Worm (Caenorhabditis elegans) whole organism, L1 larva: ENCODE data around the gene bmy-1.

ENCODE experiments used
- C04F5.9 ChIP-seq: sonication (generic microtip); optimal IDR thresholded peaks from 2 replicates; lab custom pipeline; 2016; ENCODE audit warnings: missing genetic modification characterization, missing compliant biosample characterization
- C16A3.4 ChIP-seq: fragments of 150-350 bp; optimal IDR thresholded peaks from 2 replicates; lab custom pipeline; 2014; ENCODE audit warnings: missing biosample characterization, missing genetic modification characterization
- C34B4.2 ChIP-seq: sonication (generic microtip); optimal IDR thresholded peaks from 2 replicates; lab custom pipeline; 2017; ENCODE audit warnings: mild to moderate bottlenecking, missing genetic modification characterization, missing compliant biosample characterization
- Y116A8C.19 ChIP-seq: sonication (generic microtip); optimal IDR thresholded peaks from 2 replicates; lab custom pipeline; 2016; ENCODE audit warnings: missing compliant biosample characterization, missing genetic modification characterization, borderline replicate concordance
- alr-1 ChIP-seq: fragments of 200-800 bp; sonication (Bioruptor generic); optimal IDR thresholded peaks from 2 replicates; lab custom pipeline; 2018; ENCODE audit warnings: borderline replicate concordance, mild to moderate bottlenecking, missing genetic modification characterization, missing compliant biosample characterization
- ceh-63 ChIP-seq: fragments of 200-800 bp; sonication (Bioruptor generic); optimal IDR thresholded peaks from 2 replicates; lab custom pipeline; 2018; ENCODE audit warnings: mild to moderate bottlenecking, missing genetic modification characterization, missing compliant biosample characterization
- ceh-82 ChIP-seq, 3 experiments: fragments of 150-350 bp in 1 of 3; sonication (generic microtip) in 2 of 3; optimal IDR thresholded peaks; 2 replicates each; lab custom pipeline; 2014 to 2017; ENCODE audit warnings: missing biosample characterization in 3 of 3, missing genetic modification characterization in 3 of 3
- ces-1 ChIP-seq: fragments of 150-350 bp; optimal IDR thresholded peaks from 2 replicates; lab custom pipeline; 2014; ENCODE audit warnings: missing biosample characterization, missing genetic modification reagents, missing genetic modification characterization
- efl-1 ChIP-seq, 4 experiments: fragments of 150-350 bp; optimal IDR thresholded peaks in 3 of 4; peaks in 1 of 4; 1 replicate in 1 of 4; 2 replicates in 3 of 4; lab custom pipeline; 2014; ENCODE audit warnings: missing biosample characterization in 2 of 4, missing genetic modification characterization in 2 of 4, missing genetic modification reagents in 2 of 4
- efl-3 ChIP-seq: fragments of 200-800 bp; sonication (Bioruptor generic); optimal IDR thresholded peaks from 2 replicates; lab custom pipeline; 2018; ENCODE audit warnings: mild to moderate bottlenecking, missing genetic modification characterization, missing compliant biosample characterization
- egl-13 ChIP-seq: sonication (generic microtip); optimal IDR thresholded peaks from 2 replicates; lab custom pipeline; 2016; ENCODE audit warnings: missing genotype, missing genetic modification reagents, missing genetic modification characterization, missing compliant biosample characterization
- egl-27 ChIP-seq, 2 experiments: fragments of 150-350 bp in 1 of 2; sonication (generic microtip); optimal IDR thresholded peaks; 3 replicates each; lab custom pipeline; 2017 to 2018; ENCODE audit warnings: missing biosample characterization in 2 of 2, missing genetic modification characterization in 2 of 2, missing genetic modification reagents in 2 of 2
- elt-2 ChIP-seq: sonication (generic microtip); optimal IDR thresholded peaks from 2 replicates; lab custom pipeline; 2016; ENCODE audit warnings: missing genetic modification characterization, mild to moderate bottlenecking, inconsistent platforms, missing compliant biosample characterization, missing genetic modification reagents
- elt-3 ChIP-seq, 6 experiments: fragments of 150-350 bp in 1 of 6; sonication (generic microtip); optimal IDR thresholded peaks; 2 replicates each; lab custom pipeline; 2017 to 2018; ENCODE audit warnings: missing biosample characterization in 6 of 6, missing genetic modification characterization in 6 of 6, inconsistent platforms in 1 of 6
- ets-5 ChIP-seq: fragments of 200-800 bp; sonication (Bioruptor generic); IDR thresholded peaks from 2 replicates; pipeline ENCODE4 v1.3.6; 2022; ENCODE audit warnings: missing genetic modification characterization, missing compliant biosample characterization
- fos-1 ChIP-seq: fragments of 150-350 bp; optimal IDR thresholded peaks from 2 replicates; lab custom pipeline; 2014; ENCODE audit warnings: missing biosample characterization, missing genetic modification characterization
- grh-1 ChIP-seq: fragments of 200-800 bp; sonication (Bioruptor generic); IDR thresholded peaks from 2 replicates; pipeline ENCODE4 v1.3.6; 2022; ENCODE audit warnings: missing genetic modification reagents, missing genetic modification characterization, missing compliant biosample characterization
- irx-1 ChIP-seq: sonication (generic microtip); optimal IDR thresholded peaks from 2 replicates; lab custom pipeline; 2016; ENCODE audit warnings: missing genetic modification characterization, missing compliant biosample characterization
- jun-1 ChIP-seq: fragments of 150-350 bp; optimal IDR thresholded peaks from 2 replicates; lab custom pipeline; 2014; ENCODE audit warnings: missing biosample characterization, missing genetic modification reagents, missing genetic modification characterization
- lin-14 ChIP-seq: fragments of 200-800 bp; sonication (Bioruptor generic); optimal IDR thresholded peaks from 2 replicates; lab custom pipeline; 2018; ENCODE audit warnings: mild to moderate bottlenecking, missing genetic modification characterization, moderate library complexity, missing compliant biosample characterization
- lin-39 ChIP-seq: fragments of 150-350 bp; optimal IDR thresholded peaks from 2 replicates; lab custom pipeline; 2014; ENCODE audit warnings: missing biosample characterization, missing genetic modification reagents, missing genetic modification characterization
- lir-3 ChIP-seq: sonication (generic microtip); optimal IDR thresholded peaks from 2 replicates; lab custom pipeline; 2016; ENCODE audit warnings: mild to moderate bottlenecking, missing genetic modification characterization, moderate library complexity, missing compliant biosample characterization; ENCODE audit not compliant: poor library complexity
- lsy-2 ChIP-seq, 2 experiments: fragments of 150-350 bp; optimal IDR thresholded peaks; 2 replicates each; lab custom pipeline; 2014; ENCODE audit warnings: missing biosample characterization in 2 of 2, missing genetic modification characterization in 2 of 2
- mef-2 ChIP-seq: fragments of 150-350 bp; optimal IDR thresholded peaks from 2 replicates; lab custom pipeline; 2014; ENCODE audit warnings: missing biosample characterization, missing genetic modification characterization
- nhr-11 ChIP-seq: fragments of 150-350 bp; optimal IDR thresholded peaks from 2 replicates; lab custom pipeline; 2014; ENCODE audit warnings: missing biosample characterization, missing genetic modification characterization
- nhr-19 ChIP-seq: fragments of 200-800 bp; sonication (Bioruptor generic); conservative IDR thresholded peaks from 2 replicates; pipeline ENCODE4 v1.3.6; 2022; ENCODE audit warnings: missing genetic modification characterization, missing compliant biosample characterization
- nhr-20 ChIP-seq: sonication (generic microtip); optimal IDR thresholded peaks from 2 replicates; lab custom pipeline; 2016; ENCODE audit warnings: mild to moderate bottlenecking, missing genetic modification characterization, missing compliant biosample characterization
- nhr-237 ChIP-seq: fragments of 150-350 bp; optimal IDR thresholded peaks from 2 replicates; lab custom pipeline; 2014; ENCODE audit warnings: missing biosample characterization, missing genetic modification characterization
- nhr-71 ChIP-seq: sonication (generic microtip); optimal IDR thresholded peaks from 2 replicates; lab custom pipeline; 2016; ENCODE audit warnings: mild to moderate bottlenecking, missing genetic modification characterization, moderate library complexity, missing compliant biosample characterization
- nhr-77 ChIP-seq: fragments of 150-350 bp; optimal IDR thresholded peaks from 2 replicates; lab custom pipeline; 2014; ENCODE audit warnings: missing biosample characterization, missing genetic modification characterization
- nhr-84 ChIP-seq: sonication (generic microtip); optimal IDR thresholded peaks from 2 replicates; lab custom pipeline; 2017; ENCODE audit warnings: missing biosample characterization, missing genetic modification characterization
- nhr-85 ChIP-seq: sonication (generic microtip); peaks from one replicate; lab custom pipeline; 2016; ENCODE audit warnings: missing genetic modification characterization, inconsistent platforms, missing compliant biosample characterization
- pax-3 ChIP-seq: fragments of 200-800 bp; sonication (Bioruptor generic); optimal IDR thresholded peaks from 2 replicates; lab custom pipeline; 2018; ENCODE audit warnings: mild to moderate bottlenecking, missing genetic modification characterization, moderate library complexity, missing compliant biosample characterization
- snu-23 ChIP-seq: sonication (generic microtip); optimal IDR thresholded peaks from 2 replicates; lab custom pipeline; 2016; ENCODE audit warnings: missing genetic modification characterization, missing compliant biosample characterization
- sptf-1 ChIP-seq: fragments of 150-350 bp; optimal IDR thresholded peaks from 2 replicates; lab custom pipeline; 2014; ENCODE audit warnings: missing biosample characterization, missing genetic modification characterization
- sup-37 ChIP-seq: fragments of 200-800 bp; sonication (Bioruptor generic); optimal IDR thresholded peaks from 2 replicates; lab custom pipeline; 2018; ENCODE audit warnings: mild to moderate bottlenecking, missing genetic modification characterization, missing compliant biosample characterization
- unc-30 ChIP-seq: sonication (generic microtip); optimal IDR thresholded peaks from 2 replicates; lab custom pipeline; 2017; ENCODE audit warnings: missing biosample characterization, missing genetic modification characterization
- unc-62 ChIP-seq: fragments of 150-350 bp; optimal IDR thresholded peaks from 2 replicates; lab custom pipeline; 2014; ENCODE audit warnings: missing biosample characterization, missing genetic modification reagents, missing genetic modification characterization
- unc-86 ChIP-seq: sonication (generic microtip); optimal IDR thresholded peaks from 2 replicates; lab custom pipeline; 2016; ENCODE audit warnings: missing genetic modification characterization, missing compliant biosample characterization
- vab-15 ChIP-seq: sonication (generic microtip); optimal IDR thresholded peaks from 2 replicates; lab custom pipeline; 2017; ENCODE audit warnings: missing genotype, mild to moderate bottlenecking, missing genetic modification characterization, missing compliant biosample characterization
- xbp-1 ChIP-seq: sonication (generic microtip); optimal IDR thresholded peaks from 2 replicates; lab custom pipeline; 2016; ENCODE audit warnings: missing genetic modification characterization, missing compliant biosample characterization
- zip-4 ChIP-seq: fragments of 200-800 bp; sonication (Bioruptor generic); optimal IDR thresholded peaks from 2 replicates; lab custom pipeline; 2018; ENCODE audit warnings: mild to moderate bottlenecking, missing genetic modification characterization, moderate library complexity, missing compliant biosample characterization
- ztf-4 ChIP-seq: fragments of 150-350 bp; optimal IDR thresholded peaks from 2 replicates; lab custom pipeline; 2014; ENCODE audit warnings: missing biosample characterization, missing genetic modification characterization

bmy-1 gene

ce11 chrII:5358137-5358745 is at the start of gene bmy-1, which contains the start of gene F09E5.11 (continued):
- peak; percentile 29 for TF ChIP-seq Y116A8C.19 (tag; lab: Kevin White, UChicago)
- TF ChIP-seq nhr-77 (tag; lab: Kevin White, UChicago), result peak; percentile 70
- TF ChIP-seq xbp-1, result peak; percentile 85
- no peak for TF ChIP-seq unc-30
- TF ChIP-seq irx-1 (tag; lab: Kevin White, UChicago), result peak; percentile 84
- peak; percentile 16 for TF ChIP-seq nhr-11 (tag; lab: Kevin White, UChicago)
- TF ChIP-seq efl-3 (GFP tag; lab: Kevin White, UChicago), result no peak
- peak; percentile 84 for TF ChIP-seq snu-23 (GFP tag; lab: Kevin White, UChicago)
- peak; percentile 86 for TF ChIP-seq nhr-20 (tag; lab: Kevin White, UChicago)
- no peak for TF ChIP-seq ces-1 (GFP tag; lab: Kevin White, UChicago)
- no peak for TF ChIP-seq ets-5 (GFP tag; lab: Robert Waterston, UW)
- TF ChIP-seq ztf-4 (tag; lab: Kevin White, UChicago), result no peak
- no peak for TF ChIP-seq mef-2
- TF ChIP-seq sup-37 (GFP tag; lab: Kevin White, UChicago), result peak; percentile 44
- TF ChIP-seq nhr-19 (GFP tag; lab: Robert Waterston, UW), result peak; percentile 85
- no peak for TF ChIP-seq nhr-237 (tag; lab: Kevin White, UChicago)
- TF ChIP-seq unc-86, result peak; percentile 85
- peak; percentile 80 to 81 for TF ChIP-seq lsy-2 (tag; optimal IDR thresholded peaks at IDR 0.05; lab: Kevin White, UChicago)
- TF ChIP-seq egl-13, result peak; percentile 87
- peak; percentile 45 for TF ChIP-seq fos-1 (tag; lab: Kevin White, UChicago)
- TF ChIP-seq egl-27 (tag; optimal IDR thresholded peaks at IDR 0.05; lab: Kevin White, UChicago), result no peak
- TF ChIP-seq elt-3 (tag; optimal IDR thresholded peaks at IDR 0.05; lab: Kevin White, UChicago), result peak in 2 of 6 experiments; percentile 16 to 29
- TF ChIP-seq vab-15, result peak; percentile 18
- TF ChIP-seq lir-3 (tag; lab: Kevin White, UChicago), result peak; percentile 95
- no peak for TF ChIP-seq ceh-63 (GFP tag; lab: Kevin White, UChicago)
- TF ChIP-seq elt-2 (tag; lab: Kevin White, UChicago), result peak; percentile 79
- TF ChIP-seq unc-62 (GFP tag; lab: Kevin White, UChicago), result no peak
- TF ChIP-seq zip-4 (GFP tag; lab: Kevin White, UChicago), result peak; percentile 46
- peak; percentile 91 for TF ChIP-seq nhr-85 (tag; lab: Kevin White, UChicago)
- peak; percentile 81 to 84 (median 82) for TF ChIP-seq ceh-82 (tag; optimal IDR thresholded peaks at IDR 0.05; lab: Kevin White, UChicago)
- TF ChIP-seq grh-1 (GFP tag; lab: Robert Waterston, UW), result peak; percentile 66
- no peak for TF ChIP-seq sptf-1 (tag; lab: Kevin White, UChicago)
- TF ChIP-seq C04F5.9 (tag; lab: Kevin White, UChicago), result peak; percentile 60
- TF ChIP-seq, all 84 proteins: peak for 57

DNA sequence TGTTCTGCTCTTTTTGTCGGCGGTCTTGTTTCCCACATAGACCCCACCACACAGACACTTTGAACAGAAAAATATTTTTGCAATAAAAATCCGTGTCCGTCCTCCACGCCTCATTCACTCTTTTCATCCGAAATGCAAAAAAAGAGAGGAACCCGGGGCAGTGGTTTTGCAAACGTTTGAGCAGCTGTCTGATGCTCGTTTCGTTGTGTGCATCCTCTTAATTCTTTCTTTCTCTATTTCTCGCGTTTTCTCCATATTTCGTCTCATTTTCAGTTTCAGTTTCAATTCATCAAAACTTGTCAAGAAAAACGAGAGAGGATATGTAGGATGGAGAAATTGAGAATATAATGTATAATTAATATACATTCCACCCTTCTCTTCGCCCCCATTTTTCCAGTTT is 49.5 kb upstream of the bmy-1 start:
- peak; percentile 17 for TF ChIP-seq nhr-71 (tag; lab: Kevin White, UChicago)
- TF ChIP-seq efl-1 (optimal IDR thresholded peaks at IDR 0.05; lab: Kevin White, UChicago), result no peak
- peak in 1 of 2 experiments; percentile 8 for TF ChIP-seq efl-1 (GFP tag; optimal IDR thresholded peaks at IDR 0.05 in 1 of 2; lab: Kevin White, UChicago)
- peak; percentile 60 for TF ChIP-seq lin-14
- no peak for TF ChIP-seq C04F5.9 (tag; lab: Kevin White, UChicago)
- TF ChIP-seq pax-3 (tag; lab: Kevin White, UChicago), result no peak
- TF ChIP-seq lin-39 (tag; lab: Kevin White, UChicago), result no peak
- no peak for TF ChIP-seq C34B4.2
- TF ChIP-seq jun-1 (tag; lab: Kevin White, UChicago), result no peak
- TF ChIP-seq nhr-84 (tag; lab: Kevin White, UChicago), result no peak
- TF ChIP-seq ceh-63 (GFP tag; lab: Kevin White, UChicago), result no peak
- TF ChIP-seq C16A3.4 (tag; lab: Kevin White, UChicago), result no peak
- no peak for TF ChIP-seq alr-1 (tag; lab: Kevin White, UChicago)
- TF ChIP-seq, all 84 proteins: peak for 3
